Fruit fly (Drosophila melanogaster) whole organism, embryonic: ENCODE data around the gene Pde9.

Source experiments
- CG11723 ChIP-seq: fragments of 200-800 bp; sonication (Bioruptor generic); optimal IDR thresholded peaks from 2 replicates; lab custom pipeline; 2017; ENCODE audit warnings: missing biosample characterization, mild to moderate bottlenecking, missing genetic modification characterization
- CG1647 ChIP-seq: fragments of 200-800 bp; sonication (Bioruptor generic); optimal IDR thresholded peaks from 3 replicates; lab custom pipeline; 2016; ENCODE audit warnings: missing biosample characterization, missing genetic modification characterization
- Mrtf ChIP-seq: fragments of 200-800 bp; sonication (Bioruptor generic); IDR thresholded peaks from 3 replicates; pipeline ENCODE4 v1.3.6; 2022; ENCODE audit warnings: missing biosample characterization, missing genetic modification characterization
- Poxn ChIP-seq: fragments of 200-800 bp; sonication (Bioruptor generic); IDR thresholded peaks from 2 replicates; pipeline ENCODE4 v1.3.6; 2022; ENCODE audit warnings: missing biosample characterization, missing genetic modification characterization
- bigmax ChIP-seq: fragments of 200-800 bp; sonication (Bioruptor generic); optimal IDR thresholded peaks from 2 replicates; lab custom pipeline; 2018; ENCODE audit warnings: missing biosample characterization, mild to moderate bottlenecking, missing genetic modification characterization

- TF ChIP-seq Poxn (GFP tag; lab: Robert Waterston, UW) (no peak), bigmax (GFP tag; lab: Kevin White, UChicago) (no peak), CG1647 (GFP tag; lab: Kevin White, UChicago) (no peak), CG11723 (GFP tag; lab: Kevin White, UChicago) (no peak), Mrtf (no peak)
Measured at dm6 chrX:12741914-12742650, 155.0 kb downstream of the Pde9 start, which contains the start of gene Smr.
